Worm (Caenorhabditis elegans): ENCODE data around the gene F58B4.6.

DNA sequence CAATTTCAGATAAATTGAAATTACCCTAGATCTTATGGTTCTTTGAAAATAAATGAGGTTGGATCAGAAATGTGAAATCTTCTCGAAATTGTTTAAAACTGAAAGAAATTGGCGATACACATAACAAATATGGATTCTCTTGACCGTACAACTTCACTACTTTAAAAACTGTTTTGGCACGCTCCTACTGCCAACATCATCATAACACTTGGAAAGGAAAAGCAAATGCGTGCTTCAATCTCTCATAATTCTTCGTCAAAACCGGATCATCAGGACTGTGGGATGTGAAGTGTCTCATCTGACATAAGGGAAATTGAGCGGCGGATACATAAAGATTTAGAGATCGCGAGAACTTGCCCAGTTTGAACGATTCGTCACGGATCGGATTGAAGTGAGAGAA, 26.7 kb upstream of the F58B4.6 start, which contains the start of gene F32D8.7:
- no peak for TF ChIP-seq ref-1 (GFP tag; conservative IDR thresholded peaks at IDR 0.05)
- TF ChIP-seq tab-1 (GFP tag; IDR thresholded peaks at IDR 0.05) = no peak
- no peak for TF ChIP-seq flt-1 (GFP tag; IDR thresholded peaks at IDR 0.05)
- no peak for TF ChIP-seq cog-1 (tag; optimal IDR thresholded peaks at IDR 0.05)
- no peak for TF ChIP-seq ztf-23 (GFP tag; IDR thresholded peaks at IDR 0.05)
- no peak for TF ChIP-seq klf-2 (GFP tag; conservative IDR thresholded peaks at IDR 0.05)
